Fruit fly (Drosophila melanogaster): ENCODE data around the gene Usp32.
A peak's percentile ranks its signal among the peaks of the same experiment; 100 is the strongest.

The Usp32 gene

dm6 chr3L:19872465-19872883, 1.5 kb downstream of the Usp32 start (continued):
- TF ChIP-seq Oaz (GFP tag; IDR thresholded peaks at IDR 0.05) (no peak), Deaf1 (tag; optimal IDR thresholded peaks at IDR 0.05) (no peak), TFAM (GFP tag; optimal IDR thresholded peaks at IDR 0.05) (no peak), Hr3 (GFP tag; optimal IDR thresholded peaks at IDR 0.05) (no peak), CG8281 (tag; optimal IDR thresholded peaks at IDR 0.05) (no peak), CG8290 (GFP tag; optimal IDR thresholded peaks at IDR 0.05) (no peak), CG8290 (tag; optimal IDR thresholded peaks at IDR 0.05) (no peak), CG2202 (tag; optimal IDR thresholded peaks at IDR 0.05) (no peak), Poxn (GFP tag; IDR thresholded peaks at IDR 0.05) (no peak), CG15479 (GFP tag; optimal IDR thresholded peaks at IDR 0.05) (no peak), Stat92E (GFP tag; optimal IDR thresholded peaks at IDR 0.05) (no peak), Fer2 (tag; optimal IDR thresholded peaks at IDR 0.05) (no peak), wor (GFP tag; IDR thresholded peaks at IDR 0.05) (no peak)

- TF ChIP-seq Ets65A (GFP tag), result peak; percentile 42
- TF ChIP-seq Bgb (GFP tag; IDR thresholded peaks at IDR 0.05; ENCODE audit: partially characterized antibody), result no peak
Observed at dm6 chr3L:19873488-19873887, 2.5 kb downstream of the Usp32 start.

- TF ChIP-seq CG2202 (tag; optimal IDR thresholded peaks at IDR 0.05) (no peak), CG10462 (GFP tag; optimal IDR thresholded peaks at IDR 0.05) (no peak), rib (GFP tag; IDR thresholded peaks at IDR 0.05) (no peak; the same call in none of the 2 replicates), CG31365 (tag; optimal IDR thresholded peaks at IDR 0.05) (peak; percentile 3), Drgx (GFP tag; IDR thresholded peaks at IDR 0.05) (peak; percentile 64), wek (GFP tag; optimal IDR thresholded peaks at IDR 0.05) (no peak), Hr78 (GFP tag; optimal IDR thresholded peaks at IDR 0.05) (peak in 1 of 2 experiments; percentile 92), sna (GFP tag; IDR thresholded peaks at IDR 0.05; ENCODE audit: partially characterized antibody) (0 out of 2 replicates have a peak, but pooled peaks have one; percentile 16), CG10543 (GFP tag; optimal IDR thresholded peaks at IDR 0.05) (peak; percentile 36), CG2678 (tag; optimal IDR thresholded peaks at IDR 0.05) (no peak), CG7987 (GFP tag; optimal IDR thresholded peaks at IDR 0.05) (peak; percentile 9), CG3065 (GFP tag; optimal IDR thresholded peaks at IDR 0.05) (no peak), CG15479 (GFP tag; optimal IDR thresholded peaks at IDR 0.05) (peak; percentile 84), Nf-YB (GFP tag; optimal IDR thresholded peaks at IDR 0.05) (peak; percentile 92), Dip2 (GFP tag; IDR thresholded peaks at IDR 0.05) (no peak), CG12155 (GFP tag; optimal IDR thresholded peaks at IDR 0.05) (peak; percentile 61), BtbVII (GFP tag; optimal IDR thresholded peaks at IDR 0.05) (peak; percentile 21), CG13775 (GFP tag; optimal IDR thresholded peaks at IDR 0.05) (peak; percentile 27), CG10654 (GFP tag; optimal IDR thresholded peaks at IDR 0.05) (no peak), CG14050 (GFP tag; IDR thresholded peaks at IDR 0.05) (no peak), CG8924 (tag; optimal IDR thresholded peaks at IDR 0.05) (peak; percentile 47), Doc3 (GFP tag; IDR thresholded peaks at IDR 0.05; ENCODE audit: partially characterized antibody) (peak; percentile 25; the same call in 1 of the 3 replicates), MTF-1 (GFP tag; optimal IDR thresholded peaks at IDR 0.05; ENCODE audit: borderline replicate concordance) (no peak), CG16815 (GFP tag; optimal IDR thresholded peaks at IDR 0.05) (no peak), CG12071 (GFP tag; optimal IDR thresholded peaks at IDR 0.05) (no peak), Adf1 (GFP tag; IDR thresholded peaks at IDR 0.05) (peak; percentile 46; the same call in 1 of the 2 replicates), CG10147 (GFP tag; optimal IDR thresholded peaks at IDR 0.05) (no peak), corto (GFP tag; optimal IDR thresholded peaks at IDR 0.05) (no peak), chinmo (GFP tag; IDR thresholded peaks at IDR 0.05; ENCODE audit: partially characterized antibody) (peak; percentile 91), Trl (optimal IDR thresholded peaks at IDR 0.05) (peak; percentile 73 to 94), Trl (GFP tag; optimal IDR thresholded peaks at IDR 0.05) (peak; percentile 24), sob (GFP tag; IDR thresholded peaks at IDR 0.05) (peak; percentile 32; the same call in 1 of the 2 replicates), kni (GFP tag; optimal IDR thresholded peaks at IDR 0.05) (peak; percentile 71), CG6254 (GFP tag; optimal IDR thresholded peaks at IDR 0.05) (no peak)
Observed at dm6 chr3L:19895556-19895995, 24.6 kb downstream of the Usp32 start.

All from whole organism, embryonic.